Worm (Caenorhabditis elegans) whole organism, L4 larva: ENCODE measurements around the gene R11G1.2.

ENCODE experiments used
- daf-19 ChIP-seq: fragments of 200-800 bp; sonication (Bioruptor generic); conservative IDR thresholded peaks from 2 replicates; pipeline ENCODE4 v1.3.6; 2022; ENCODE audit warnings: missing genetic modification characterization, missing compliant biosample characterization
- egl-43 ChIP-seq: fragments of 200-800 bp; sonication (Bioruptor generic); IDR thresholded peaks from 2 replicates; pipeline ENCODE4 v1.3.6; 2022; ENCODE audit warnings: missing genetic modification reagents, missing genetic modification characterization, missing compliant biosample characterization
- fos-1 ChIP-seq: fragments of 150-350 bp; optimal IDR thresholded peaks from 2 replicates; lab custom pipeline; 2014; ENCODE audit warnings: missing biosample characterization, missing genetic modification characterization
- lin-39 ChIP-seq: fragments of 150-350 bp; optimal IDR thresholded peaks from 2 replicates; lab custom pipeline; 2014; ENCODE audit warnings: missing biosample characterization, missing genetic modification reagents, missing genetic modification characterization
- mep-1 ChIP-seq: fragments of 150-350 bp; sonication (generic microtip); optimal IDR thresholded peaks from 3 replicates; lab custom pipeline; 2014; ENCODE audit warnings: missing biosample characterization, missing genetic modification characterization
- nhr-237 ChIP-seq: sonication (generic microtip); optimal IDR thresholded peaks from 2 replicates; lab custom pipeline; 2017; ENCODE audit warnings: missing biosample characterization, missing genetic modification characterization
- nhr-76 ChIP-seq: fragments of 150-350 bp; optimal IDR thresholded peaks from 2 replicates; lab custom pipeline; 2014; ENCODE audit warnings: missing biosample characterization, missing genetic modification characterization
- skn-1 ChIP-seq: fragments of 150-350 bp; optimal IDR thresholded peaks from 2 replicates; lab custom pipeline; 2014; ENCODE audit warnings: missing biosample characterization, missing genetic modification characterization
- tra-1 ChIP-seq: fragments of 200-800 bp; sonication (Bioruptor generic); IDR thresholded peaks from 2 replicates; pipeline ENCODE4 v1.3.6; 2022; ENCODE audit warnings: missing genetic modification reagents, missing genetic modification characterization, missing compliant biosample characterization
- zip-2 ChIP-seq: fragments of 150-350 bp; optimal IDR thresholded peaks from 2 replicates; lab custom pipeline; 2014; ENCODE audit warnings: missing biosample characterization, missing genetic modification characterization
- ztf-11 ChIP-seq: fragments of 150-350 bp; optimal IDR thresholded peaks from 2 replicates; lab custom pipeline; 2014; ENCODE audit warnings: missing biosample characterization, missing genetic modification characterization

- no peak for TF ChIP-seq lin-39 (tag; lab: Kevin White, UChicago)
- TF ChIP-seq nhr-237 (tag; lab: Kevin White, UChicago) = no peak
- TF ChIP-seq daf-19 = no peak
- peak; percentile 60 for TF ChIP-seq mep-1
- no peak for TF ChIP-seq ztf-11 (tag; lab: Kevin White, UChicago)
- TF ChIP-seq fos-1 = no peak
- TF ChIP-seq tra-1 = no peak
- TF ChIP-seq skn-1 (tag; lab: Kevin White, UChicago) = no peak
- TF ChIP-seq zip-2 (tag; lab: Kevin White, UChicago) = no peak
- TF ChIP-seq egl-43 (GFP tag; lab: Robert Waterston, UW) = no peak
- TF ChIP-seq nhr-76 (tag; lab: Kevin White, UChicago) = no peak
Measured at ce11 chrX:3678507-3679175, 28.2 kb downstream of the R11G1.2 start, which contains the start of gene tag-52.
